Fruit fly (Drosophila melanogaster): Measurements from ENCODE around the gene clumsy.

dm6 chr2L:21202702-21203101 is 3.6 kb upstream of the clumsy start, which contains the start of gene CG31988:
- TF ChIP-seq Dll (optimal IDR thresholded peaks at IDR 0.05) = no peak
- no peak for TF ChIP-seq usp (GFP tag; optimal IDR thresholded peaks at IDR 0.05)
